Fruit fly (Drosophila melanogaster) whole organism, embryonic: ENCODE measurements around the gene Ldaf1.
A peak's percentile ranks its signal among the peaks of the same experiment; 100 is the strongest.

Source experiments
- B-H1 ChIP-seq: fragments of 200-800 bp; sonication (Bioruptor generic); IDR thresholded peaks from 3 replicates; pipeline ENCODE4 v1.3.6; 2022; ENCODE audit warnings: missing biosample characterization, missing genetic modification characterization
- Bteb2 ChIP-seq: fragments of 200-800 bp; sonication (Bioruptor generic); optimal IDR thresholded peaks from 2 replicates; lab custom pipeline; 2016; ENCODE audit warnings: missing biosample characterization, missing genetic modification characterization
- CG11695 ChIP-seq: fragments of 200-800 bp; sonication (Bioruptor generic); IDR thresholded peaks from 3 replicates; pipeline ENCODE4 v1.3.6; 2022; ENCODE audit warnings: missing biosample characterization, missing genetic modification characterization
- CG14667 ChIP-seq: fragments of 200-800 bp; sonication (Bioruptor generic); IDR thresholded peaks from 2 replicates; pipeline ENCODE4 v1.3.6; 2022; ENCODE audit warnings: missing biosample characterization, missing genetic modification characterization
- CG15269 ChIP-seq: fragments of 200-800 bp; sonication (Bioruptor generic); optimal IDR thresholded peaks from 2 replicates; lab custom pipeline; 2018; ENCODE audit warnings: missing biosample characterization, mild to moderate bottlenecking, missing genetic modification characterization, moderate library complexity
- CG4404 ChIP-seq: fragments of 200-800 bp; sonication (Bioruptor generic); IDR thresholded peaks from 2 replicates; pipeline ENCODE4 v1.3.6; 2022; ENCODE audit warnings: missing biosample characterization, missing genetic modification characterization
- Hr51 ChIP-seq, 2 experiments: fragments of 200-800 bp; sonication (Bioruptor generic); optimal IDR thresholded peaks; 2 replicates in 1 of 2; 3 replicates in 1 of 2; lab custom pipeline; 2016 to 2018; ENCODE audit warnings: missing biosample characterization in 2 of 2, missing genetic modification characterization in 2 of 2, mild to moderate bottlenecking in 1 of 2, moderate library complexity in 1 of 2
- Vsx1 ChIP-seq: fragments of 200-800 bp; sonication (Bioruptor generic); optimal IDR thresholded peaks from 2 replicates; lab custom pipeline; 2017; ENCODE audit warnings: missing biosample characterization, mild to moderate bottlenecking, missing genetic modification characterization, missing genetic modification reagents
- hkb ChIP-seq, 2 experiments: fragments of 200-800 bp in 1 of 2; fragments of >200 bp in 1 of 2; sonication (Bioruptor generic) in 1 of 2; IDR thresholded peaks in 1 of 2; optimal IDR thresholded peaks in 1 of 2; 2 replicates each; pipeline versions ENCODE4 v1.3.6 to Lab custom; 2017 to 2022; ENCODE audit warnings: missing biosample characterization in 1 of 2, missing genetic modification characterization in 1 of 2
- pfk ChIP-seq: fragments of 200-800 bp; sonication (Bioruptor generic); optimal IDR thresholded peaks from 2 replicates; lab custom pipeline; 2018; ENCODE audit warnings: missing biosample characterization, mild to moderate bottlenecking, missing genetic modification characterization, moderate library complexity
- tna ChIP-seq: fragments of 200-800 bp; sonication (Bioruptor generic); IDR thresholded peaks from 2 replicates; pipeline ENCODE4 v1.3.6; 2022; ENCODE audit warnings: missing biosample characterization, missing genetic modification characterization; ENCODE audit not compliant: partially characterized antibody
- toy ChIP-seq: fragments of 200-800 bp; sonication (Bioruptor generic); IDR thresholded peaks from 2 replicates; pipeline ENCODE4 v1.3.6; 2022; ENCODE audit warnings: missing biosample characterization, missing genetic modification characterization
- tup ChIP-seq: fragments of 200-800 bp; sonication (Bioruptor generic); optimal IDR thresholded peaks from 2 replicates; lab custom pipeline; 2016; ENCODE audit warnings: missing biosample characterization, mild to moderate bottlenecking, missing genetic modification characterization, moderate library complexity

Ldaf1 gene

dm6 chrX:1854070-1854469 is 47.6 kb downstream of the Ldaf1 start (continued):
- TF ChIP-seq tna (GFP tag; lab: Robert Waterston, UW) (no peak), pfk (GFP tag; lab: Kevin White, UChicago) (peak; percentile 43), CG15269 (peak; percentile 64), Bteb2 (GFP tag; lab: Kevin White, UChicago) (peak; percentile 79), tup (GFP tag; lab: Kevin White, UChicago) (peak; percentile 85), toy (GFP tag; lab: Robert Waterston, UW) (peak; percentile 62), Hr51 (GFP tag; optimal IDR thresholded peaks at IDR 0.05; lab: Kevin White, UChicago) (peak; percentile 8 to 73), hkb (optimal IDR thresholded peaks at IDR 0.05; lab: Kevin White, UChicago) (no peak), hkb (GFP tag; IDR thresholded peaks at IDR 0.05; lab: Robert Waterston, UW) (peak; percentile 89), B-H1 (GFP tag; lab: Robert Waterston, UW) (peak; percentile 38; the same call in 1 of the 3 replicates), CG4404 (GFP tag; lab: Robert Waterston, UW) (no peak), CG14667 (GFP tag; lab: Robert Waterston, UW) (no peak), Vsx1 (GFP tag; lab: Kevin White, UChicago) (peak; percentile 72), CG11695 (GFP tag; lab: Robert Waterston, UW) (peak; percentile 73)
- TF ChIP-seq, all 482 proteins: peak for 254
